Worm (Caenorhabditis elegans): Measurements from ENCODE around the gene del-5.

ce11 chrX:10956972-10957678 is 50.9 kb downstream of the del-5 start:
- TF ChIP-seq pag-3 (tag; optimal IDR thresholded peaks at IDR 0.05; ENCODE audit: borderline replicate concordance) (no peak), F13H6.1 (tag; optimal IDR thresholded peaks at IDR 0.05) (no peak), unc-55 (GFP tag; optimal IDR thresholded peaks at IDR 0.05) (no peak), fkh-6 (tag; optimal IDR thresholded peaks at IDR 0.05) (no peak), nhr-11 (tag; optimal IDR thresholded peaks at IDR 0.05) (no peak), sox-2 (GFP tag; IDR thresholded peaks at IDR 0.05) (no peak), che-1 (tag; optimal IDR thresholded peaks at IDR 0.05) (no peak), C08G9.2 (tag; optimal IDR thresholded peaks at IDR 0.05) (no peak), ceh-6 (GFP tag; optimal IDR thresholded peaks at IDR 0.05) (no peak), ama-1 (optimal IDR thresholded peaks at IDR 0.05) (no peak)

Measured in whole organism, late embryonic.